Worm (Caenorhabditis elegans): ENCODE data around the gene nhr-134.

DNA sequence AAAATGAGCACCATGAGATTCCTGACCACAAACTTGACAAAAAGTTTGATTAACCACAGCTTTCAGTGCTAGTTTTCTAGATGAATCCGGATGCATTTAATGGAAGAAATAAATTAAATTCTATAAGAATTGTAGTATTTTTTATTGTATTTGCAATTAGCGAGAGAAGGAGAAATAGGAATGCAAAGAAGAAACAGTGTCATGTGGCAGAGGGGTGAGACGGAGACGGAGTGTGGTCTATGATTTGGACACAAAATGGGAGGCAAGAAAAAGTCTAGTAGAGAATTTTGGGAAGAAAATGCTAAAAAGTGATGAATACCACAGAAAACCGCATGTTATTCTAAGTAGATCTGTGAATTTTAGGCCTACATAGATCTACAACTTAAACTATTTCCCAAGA is 47.0 kb downstream of the nhr-134 start, which contains the start of gene nhr-59:
- TF ChIP-seq unc-62 (GFP tag; optimal IDR thresholded peaks at IDR 0.05), result no peak
- TF ChIP-seq ceh-82 (tag; optimal IDR thresholded peaks at IDR 0.05), result no peak
- TF ChIP-seq rnt-1 (tag; optimal IDR thresholded peaks at IDR 0.05), result no peak
- no peak for TF ChIP-seq egl-27 (tag; optimal IDR thresholded peaks at IDR 0.05)
- no peak for TF ChIP-seq skn-1 (tag; optimal IDR thresholded peaks at IDR 0.05)
